Worm (Caenorhabditis elegans) whole organism, early embryonic: ENCODE measurements around the gene fmo-3.

Source experiments
- F13C5.2 ChIP-seq: sonication (generic microtip); optimal IDR thresholded peaks from 2 replicates; lab custom pipeline; 2017; ENCODE audit warnings: mild to moderate bottlenecking, missing genetic modification characterization, inconsistent platforms, missing compliant biosample characterization
- ama-1 ChIP-seq: fragments of 150-350 bp; optimal IDR thresholded peaks from 2 replicates; lab custom pipeline; 2014
- ceh-13 ChIP-seq: fragments of 200-800 bp; sonication (Bioruptor generic); optimal IDR thresholded peaks from 2 replicates; lab custom pipeline; 2018; ENCODE audit warnings: mild to moderate bottlenecking, missing genetic modification characterization, missing compliant biosample characterization
- ceh-36 ChIP-seq: sonication (generic microtip); optimal IDR thresholded peaks from 2 replicates; lab custom pipeline; 2016; ENCODE audit warnings: missing genetic modification characterization, inconsistent platforms, missing compliant biosample characterization
- hmg-4 ChIP-seq: fragments of 200-800 bp; sonication (Bioruptor generic); optimal IDR thresholded peaks from 2 replicates; lab custom pipeline; 2018; ENCODE audit warnings: mild to moderate bottlenecking, missing genetic modification characterization, missing compliant biosample characterization
- hnd-1 ChIP-seq: sonication (generic microtip); optimal IDR thresholded peaks from 2 replicates; lab custom pipeline; 2016; ENCODE audit warnings: missing genetic modification characterization, missing compliant biosample characterization
- pes-1 ChIP-seq: fragments of 200-800 bp; sonication (Bioruptor generic); IDR thresholded peaks from 2 replicates; pipeline ENCODE4 v1.3.6; 2022; ENCODE audit warnings: missing genetic modification reagents, missing genetic modification characterization, missing compliant biosample characterization
- scrt-1 ChIP-seq: fragments of 200-800 bp; sonication (Bioruptor generic); IDR thresholded peaks from 2 replicates; pipeline ENCODE4 v1.3.6; 2022; ENCODE audit warnings: missing genetic modification characterization, missing compliant biosample characterization
- sea-1 ChIP-seq: fragments of 200-800 bp; sonication (Bioruptor generic); conservative IDR thresholded peaks from 2 replicates; pipeline ENCODE4 v1.3.6; 2022; ENCODE audit warnings: missing genetic modification characterization, missing compliant biosample characterization
- tbx-11 ChIP-seq: fragments of 200-800 bp; sonication (Bioruptor generic); IDR thresholded peaks from 2 replicates; pipeline ENCODE4 v1.3.6; 2022; ENCODE audit warnings: missing genetic modification characterization, missing compliant biosample characterization
- tbx-37 ChIP-seq: fragments of 200-800 bp; sonication (Bioruptor generic); conservative IDR thresholded peaks from 2 replicates; pipeline ENCODE4 v1.3.6; 2022; ENCODE audit warnings: missing genetic modification reagents, missing genetic modification characterization, missing compliant biosample characterization

DNA sequence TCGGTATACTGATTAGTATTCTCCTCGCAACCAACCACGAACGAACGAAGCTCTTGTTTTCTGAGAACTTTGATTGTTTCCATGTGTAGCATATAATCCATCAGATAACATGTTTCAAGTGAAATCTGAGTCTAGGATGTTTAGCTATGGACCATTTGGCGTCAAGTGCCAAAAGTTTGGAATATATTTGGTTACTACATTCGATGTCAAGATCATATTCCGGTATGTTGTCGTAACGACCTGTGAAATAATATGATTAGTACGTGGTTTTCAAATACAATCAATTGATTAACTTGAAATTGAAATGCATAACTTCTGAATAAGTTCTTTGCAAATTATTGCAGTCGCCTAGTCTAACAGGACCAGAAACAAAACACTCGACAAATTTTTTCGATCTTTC, 3.5 kb upstream of the fmo-3 start, which contains the start of gene Y39A1A.17:
- TF ChIP-seq ama-1 (lab: Kevin White, UChicago) (no peak), sea-1 (no peak), tbx-11 (GFP tag; lab: Robert Waterston, UW) (no peak), ceh-36 (tag; lab: Kevin White, UChicago) (no peak), ceh-13 (GFP tag; lab: Kevin White, UChicago) (no peak), scrt-1 (no peak), hmg-4 (GFP tag; lab: Kevin White, UChicago) (no peak), tbx-37 (no peak), pes-1 (GFP tag; lab: Robert Waterston, UW) (no peak), hnd-1 (tag; lab: Kevin White, UChicago) (no peak), F13C5.2 (tag; lab: Kevin White, UChicago) (no peak)
